Worm (Caenorhabditis elegans) whole organism, young adult: ENCODE measurements around the gene mdt-9.
A peak's percentile ranks its signal among the peaks of the same experiment; 100 is the strongest.

Experiments
- B0019.2 ChIP-seq: fragments of 200-800 bp; sonication (Bioruptor generic); conservative IDR thresholded peaks from 2 replicates; pipeline ENCODE4 v1.3.6; 2022; ENCODE audit warnings: missing genetic modification reagents, missing genetic modification characterization, missing compliant biosample characterization
- B0336.3 ChIP-seq: fragments of 200-800 bp; sonication (Bioruptor generic); IDR thresholded peaks from 2 replicates; pipeline ENCODE4 v1.3.6; 2022; ENCODE audit warnings: missing genetic modification characterization, missing compliant biosample characterization
- F23B12.7 ChIP-seq: sonication (generic microtip); optimal IDR thresholded peaks from 2 replicates; lab custom pipeline; 2017; ENCODE audit warnings: missing genetic modification characterization, mild to moderate bottlenecking, missing compliant biosample characterization, antibody characterized with exemption, moderate library complexity; ENCODE audit not compliant: insufficient read depth
- F39B2.1 ChIP-seq: fragments of 200-800 bp; sonication (Bioruptor generic); IDR thresholded peaks from 2 replicates; pipeline ENCODE4 v1.3.6; 2022; ENCODE audit warnings: missing genetic modification reagents, missing genetic modification characterization, missing compliant biosample characterization
- F49E8.2 ChIP-seq: sonication (generic microtip); optimal IDR thresholded peaks from 3 replicates; lab custom pipeline; 2017; ENCODE audit warnings: missing genetic modification characterization, mild to moderate bottlenecking, missing compliant biosample characterization, antibody characterized with exemption, moderate library complexity; ENCODE audit not compliant: insufficient read depth
- F57A8.1 ChIP-seq: fragments of 200-800 bp; sonication (Bioruptor generic); optimal IDR thresholded peaks from 2 replicates; lab custom pipeline; 2018; ENCODE audit warnings: mild to moderate bottlenecking, missing genetic modification characterization, moderate library complexity, missing compliant biosample characterization
- F57C9.4 ChIP-seq: sonication (generic microtip); optimal IDR thresholded peaks from 2 replicates; lab custom pipeline; 2017; ENCODE audit warnings: mild to moderate bottlenecking, missing genetic modification characterization, missing compliant biosample characterization
- K11D2.4 ChIP-seq: fragments of 200-800 bp; sonication (Bioruptor generic); IDR thresholded peaks from 2 replicates; pipeline ENCODE4 v1.3.6; 2022; ENCODE audit warnings: missing genetic modification reagents, missing genetic modification characterization, missing compliant biosample characterization
- Y53F4B.3 ChIP-seq: fragments of 200-800 bp; sonication (Bioruptor generic); IDR thresholded peaks from 2 replicates; pipeline ENCODE4 v1.3.6; 2022; ENCODE audit warnings: missing genetic modification reagents, missing genetic modification characterization, missing compliant biosample characterization
- Y53G8AR.9 ChIP-seq: fragments of 200-800 bp; sonication (Bioruptor generic); conservative IDR thresholded peaks from 2 replicates; pipeline ENCODE4 v1.3.6; 2022; ENCODE audit warnings: missing genetic modification reagents, missing genetic modification characterization, missing compliant biosample characterization
- Y56A3A.18 ChIP-seq: fragments of 200-800 bp; sonication (Bioruptor generic); IDR thresholded peaks from 2 replicates; pipeline ENCODE4 v1.3.6; 2022; ENCODE audit warnings: missing genetic modification reagents, missing genetic modification characterization, missing compliant biosample characterization
- Y79H2A.3 ChIP-seq: fragments of 200-800 bp; sonication (Bioruptor generic); conservative IDR thresholded peaks from 2 replicates; pipeline ENCODE4 v1.3.6; 2022; ENCODE audit warnings: missing genetic modification reagents, missing genetic modification characterization, missing compliant biosample characterization
- ZK185.1 ChIP-seq: sonication (generic microtip); optimal IDR thresholded peaks from 2 replicates; lab custom pipeline; 2016; ENCODE audit warnings: mild to moderate bottlenecking, missing genetic modification characterization, missing compliant biosample characterization; ENCODE audit not compliant: poor library complexity, severe bottlenecking
- ama-1 ChIP-seq, 3 experiments: fragments of 150-350 bp in 1 of 3; sonication (generic microtip) in 2 of 3; optimal IDR thresholded peaks; 2 replicates each; lab custom pipeline; 2014 to 2018; ENCODE audit warnings: missing biosample characterization in 2 of 3, missing genetic modification characterization in 2 of 3, missing genetic modification reagents in 2 of 3
- athp-1 ChIP-seq: sonication (generic microtip); optimal IDR thresholded peaks from 2 replicates; lab custom pipeline; 2017; ENCODE audit warnings: mild to moderate bottlenecking, missing genetic modification characterization, missing compliant biosample characterization
- ceh-58 ChIP-seq: fragments of 200-800 bp; sonication (Bioruptor generic); IDR thresholded peaks from 2 replicates; pipeline ENCODE4 v1.3.6; 2022; ENCODE audit warnings: missing genetic modification characterization, missing compliant biosample characterization
- dox-1 ChIP-seq: fragments of 200-800 bp; sonication (Bioruptor generic); IDR thresholded peaks from 2 replicates; pipeline ENCODE4 v1.3.6; 2022; ENCODE audit warnings: missing genetic modification reagents, missing genetic modification characterization, missing compliant biosample characterization
- hlh-26 ChIP-seq: fragments of 200-800 bp; sonication (Bioruptor generic); conservative IDR thresholded peaks from 2 replicates; pipeline ENCODE4 v1.3.6; 2022; ENCODE audit warnings: missing genetic modification reagents, missing genetic modification characterization, missing compliant biosample characterization
- hsf-1 ChIP-seq: fragments of 200-800 bp; sonication (Bioruptor generic); IDR thresholded peaks from 2 replicates; pipeline ENCODE4 v1.3.6; 2022; ENCODE audit warnings: missing genetic modification reagents, missing genetic modification characterization, missing compliant biosample characterization
- let-526 ChIP-seq: fragments of 200-800 bp; sonication (Bioruptor generic); IDR thresholded peaks from 2 replicates; pipeline ENCODE4 v1.3.6; 2022; ENCODE audit warnings: missing genetic modification reagents, missing genetic modification characterization, missing compliant biosample characterization
- lin-26 ChIP-seq: fragments of 200-800 bp; sonication (Bioruptor generic); IDR thresholded peaks from 2 replicates; pipeline ENCODE4 v1.3.6; 2022; ENCODE audit warnings: missing genetic modification reagents, missing genetic modification characterization, missing compliant biosample characterization
- lsl-1 ChIP-seq: fragments of 200-800 bp; sonication (Bioruptor generic); optimal IDR thresholded peaks from 2 replicates; lab custom pipeline; 2018; ENCODE audit warnings: mild to moderate bottlenecking, missing genetic modification characterization, moderate library complexity, missing compliant biosample characterization
- madf-3 ChIP-seq: fragments of 200-800 bp; sonication (Bioruptor generic); IDR thresholded peaks from 2 replicates; pipeline ENCODE4 v1.3.6; 2022; ENCODE audit warnings: missing genetic modification reagents, missing genetic modification characterization, missing compliant biosample characterization
- madf-6 ChIP-seq: fragments of 200-800 bp; sonication (Bioruptor generic); IDR thresholded peaks from 2 replicates; pipeline ENCODE4 v1.3.6; 2022; ENCODE audit warnings: missing genetic modification reagents, missing genetic modification characterization, missing compliant biosample characterization
- mcd-1 ChIP-seq: fragments of 200-800 bp; sonication (Bioruptor generic); IDR thresholded peaks from 2 replicates; pipeline ENCODE4 v1.3.6; 2022; ENCODE audit warnings: missing genetic modification reagents, missing genetic modification characterization, missing compliant biosample characterization
- nfyb-1 ChIP-seq: fragments of 200-800 bp; sonication (Bioruptor generic); IDR thresholded peaks from 2 replicates; pipeline ENCODE4 v1.3.6; 2022; ENCODE audit warnings: missing genetic modification reagents, missing genetic modification characterization, missing compliant biosample characterization
- nhr-90 ChIP-seq: sonication (generic microtip); optimal IDR thresholded peaks from 2 replicates; lab custom pipeline; 2016; ENCODE audit warnings: missing genotype, mild to moderate bottlenecking, missing genetic modification characterization, missing compliant biosample characterization
- pbrm-1 ChIP-seq: fragments of 200-800 bp; sonication (Bioruptor generic); IDR thresholded peaks from 2 replicates; pipeline ENCODE4 v1.3.6; 2022; ENCODE audit warnings: missing genetic modification reagents, missing genetic modification characterization, missing compliant biosample characterization
- repo-1 ChIP-seq: sonication (generic microtip); optimal IDR thresholded peaks from 2 replicates; lab custom pipeline; 2017; ENCODE audit warnings: mild to moderate bottlenecking, missing genetic modification characterization, missing compliant biosample characterization
- sea-2 ChIP-seq: fragments of 200-800 bp; sonication (Bioruptor generic); IDR thresholded peaks from 2 replicates; pipeline ENCODE4 v1.3.6; 2022; ENCODE audit warnings: missing genetic modification characterization, missing compliant biosample characterization
- snpc-1.3 ChIP-seq: sonication (generic microtip); optimal IDR thresholded peaks from 2 replicates; lab custom pipeline; 2017; ENCODE audit warnings: missing genetic modification characterization, mild to moderate bottlenecking, missing compliant biosample characterization, antibody characterized with exemption, moderate library complexity, missing genotype, missing genetic modification reagents; ENCODE audit not compliant: insufficient read depth
- somi-1 ChIP-seq: fragments of 200-800 bp; sonication (Bioruptor generic); optimal IDR thresholded peaks from 2 replicates; lab custom pipeline; 2018; ENCODE audit warnings: mild to moderate bottlenecking, missing genetic modification characterization, missing compliant biosample characterization
- sptf-2 ChIP-seq: fragments of 200-800 bp; sonication (Bioruptor generic); optimal IDR thresholded peaks from 2 replicates; lab custom pipeline; 2018; ENCODE audit warnings: mild to moderate bottlenecking, missing genetic modification characterization, missing compliant biosample characterization
- tbp1 ChIP-seq: fragments of 200-800 bp; sonication (Bioruptor generic); optimal IDR thresholded peaks from 2 replicates; lab custom pipeline; 2018; ENCODE audit warnings: mild to moderate bottlenecking, missing genetic modification characterization, missing compliant biosample characterization
- zfh-2 ChIP-seq: fragments of 200-800 bp; sonication (Bioruptor generic); conservative IDR thresholded peaks from 2 replicates; pipeline ENCODE4 v1.3.6; 2022; ENCODE audit warnings: missing genetic modification reagents, missing genetic modification characterization, missing compliant biosample characterization
- zim-3 ChIP-seq: sonication (generic microtip); optimal IDR thresholded peaks from 2 replicates; lab custom pipeline; 2017; ENCODE audit warnings: mild to moderate bottlenecking, missing genetic modification characterization, moderate library complexity, missing compliant biosample characterization
- ztf-25 ChIP-seq: fragments of 200-800 bp; sonication (Bioruptor generic); IDR thresholded peaks from 2 replicates; pipeline ENCODE4 v1.3.6; 2022; ENCODE audit warnings: missing genetic modification reagents, missing genetic modification characterization, missing compliant biosample characterization
- ztf-26 ChIP-seq: sonication (generic microtip); optimal IDR thresholded peaks from 2 replicates; lab custom pipeline; 2017; ENCODE audit warnings: missing genetic modification characterization, missing compliant biosample characterization
- ztf-3 ChIP-seq: fragments of 200-800 bp; sonication (Bioruptor generic); optimal IDR thresholded peaks from 2 replicates; lab custom pipeline; 2018; ENCODE audit warnings: mild to moderate bottlenecking, missing genetic modification characterization, missing compliant biosample characterization
- ztf-6 ChIP-seq: fragments of 200-800 bp; sonication (Bioruptor generic); IDR thresholded peaks from 2 replicates; pipeline ENCODE4 v1.3.6; 2022; ENCODE audit warnings: missing genetic modification reagents, missing genetic modification characterization, missing compliant biosample characterization

The mdt-9 gene

ce11 chrIV:13388779-13389178 is 2.6 kb downstream of the mdt-9 start (continued):
- TF ChIP-seq somi-1 (GFP tag; lab: Kevin White, UChicago) = no peak
- peak; percentile 60 for TF ChIP-seq K11D2.4 (GFP tag; lab: Robert Waterston, UW)

- TF ChIP-seq ZK185.1 (tag; lab: Kevin White, UChicago) = peak; percentile 74
- no peak for TF ChIP-seq madf-3 (GFP tag; lab: Robert Waterston, UW)
- TF ChIP-seq nhr-90 (tag; lab: Kevin White, UChicago) = no peak
- no peak for TF ChIP-seq ztf-6
- TF ChIP-seq snpc-1.3 (tag; lab: Kevin White, UChicago) = no peak
- 0 out of 2 replicates have a peak, but pooled peaks have one; percentile 6 for TF ChIP-seq pbrm-1 (GFP tag; lab: Robert Waterston, UW)
- no peak for TF ChIP-seq sptf-2 (GFP tag; lab: Kevin White, UChicago)
Observed at ce11 chrIV:13389237-13389636, 3.1 kb downstream of the mdt-9 start.

- TF ChIP-seq repo-1 = peak; percentile 52
- TF ChIP-seq F57C9.4 (tag; lab: Kevin White, UChicago) = no peak
Observed at ce11 chrIV:13390770-13391169, 4.6 kb downstream of the mdt-9 start.

- TF ChIP-seq hsf-1 (GFP tag; lab: Robert Waterston, UW) = 0 out of 2 replicates have a peak, but pooled peaks have one; percentile 40
- TF ChIP-seq F23B12.7 (tag; lab: Kevin White, UChicago) = no peak
- no peak for TF ChIP-seq nfyb-1 (GFP tag; lab: Robert Waterston, UW)
- no peak for TF ChIP-seq F49E8.2 (tag; lab: Kevin White, UChicago)
- no peak for TF ChIP-seq B0336.3
- TF ChIP-seq ztf-25 (GFP tag; lab: Robert Waterston, UW) = no peak
- TF ChIP-seq tbp1 = no peak
- TF ChIP-seq ztf-3 = no peak
- no peak for TF ChIP-seq Y53G8AR.9 (GFP tag; lab: Robert Waterston, UW)
- TF ChIP-seq B0019.2 (GFP tag; lab: Robert Waterston, UW) = no peak
- TF ChIP-seq hlh-26 = no peak
- no peak for TF ChIP-seq madf-6 (GFP tag; lab: Robert Waterston, UW)
- TF ChIP-seq zfh-2 (GFP tag; lab: Robert Waterston, UW) = no peak
- no peak for TF ChIP-seq mcd-1 (GFP tag; lab: Robert Waterston, UW)
- TF ChIP-seq F39B2.1 = no peak
- TF ChIP-seq F57A8.1 (GFP tag; lab: Kevin White, UChicago) = no peak
- TF ChIP-seq Y53F4B.3 (GFP tag; lab: Robert Waterston, UW) = no peak
- peak; percentile 67 for TF ChIP-seq zim-3 (tag; lab: Kevin White, UChicago)
- no peak for TF ChIP-seq lin-26 (GFP tag; lab: Robert Waterston, UW)
- no peak for TF ChIP-seq madf-3 (GFP tag; lab: Robert Waterston, UW)
- no peak for TF ChIP-seq athp-1 (tag; lab: Kevin White, UChicago)
- TF ChIP-seq sptf-2 (GFP tag; lab: Kevin White, UChicago) = no peak
- TF ChIP-seq sea-2 (GFP tag; lab: Robert Waterston, UW) = no peak
- 0 out of 2 replicates have a peak, but pooled peaks have one; percentile 28 for TF ChIP-seq dox-1 (GFP tag; lab: Robert Waterston, UW)
- no peak for TF ChIP-seq Y79H2A.3
- no peak for TF ChIP-seq ceh-58 (GFP tag; lab: Robert Waterston, UW)
- TF ChIP-seq ama-1 (optimal IDR thresholded peaks at IDR 0.05; lab: Kevin White, UChicago) = no peak
- TF ChIP-seq ama-1 (GFP tag; optimal IDR thresholded peaks at IDR 0.05; lab: Kevin White, UChicago) = no peak
- no peak for TF ChIP-seq lsl-1 (GFP tag; lab: Kevin White, UChicago)
- TF ChIP-seq ztf-26 = peak; percentile 35
- no peak for TF ChIP-seq let-526 (GFP tag; lab: Robert Waterston, UW)
- no peak for TF ChIP-seq Y56A3A.18
Observed at ce11 chrIV:13392230-13392629, 6.0 kb downstream of the mdt-9 start.
